Worm (Caenorhabditis elegans): Measurements from ENCODE around the gene ugt-36.

Gene ugt-36

DNA sequence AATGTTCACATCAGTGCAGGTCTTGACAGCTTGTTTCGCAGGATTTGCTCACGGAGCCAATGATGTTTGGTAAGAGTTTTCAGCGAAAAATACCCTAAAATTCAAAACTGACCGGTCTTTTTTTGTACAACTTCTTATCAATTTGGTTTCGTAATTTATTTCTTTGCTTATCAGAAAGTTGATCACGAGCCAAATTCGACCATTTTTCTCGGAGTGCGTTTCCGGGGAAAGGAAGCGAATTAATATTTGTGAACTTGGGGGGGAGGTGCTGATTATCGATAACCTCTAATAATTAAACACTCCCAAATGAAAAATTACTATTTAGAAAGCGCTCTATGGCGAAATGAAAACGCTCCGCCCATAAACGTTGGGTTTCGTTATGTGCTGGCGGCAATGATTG lies 19.8 kb downstream of the ugt-36 start:
- TF ChIP-seq elt-2 (tag; optimal IDR thresholded peaks at IDR 0.05) (peak; percentile 88), jun-1 (tag; optimal IDR thresholded peaks at IDR 0.05) (peak; percentile 43), nhr-237 (tag; optimal IDR thresholded peaks at IDR 0.05) (no peak)

DNA sequence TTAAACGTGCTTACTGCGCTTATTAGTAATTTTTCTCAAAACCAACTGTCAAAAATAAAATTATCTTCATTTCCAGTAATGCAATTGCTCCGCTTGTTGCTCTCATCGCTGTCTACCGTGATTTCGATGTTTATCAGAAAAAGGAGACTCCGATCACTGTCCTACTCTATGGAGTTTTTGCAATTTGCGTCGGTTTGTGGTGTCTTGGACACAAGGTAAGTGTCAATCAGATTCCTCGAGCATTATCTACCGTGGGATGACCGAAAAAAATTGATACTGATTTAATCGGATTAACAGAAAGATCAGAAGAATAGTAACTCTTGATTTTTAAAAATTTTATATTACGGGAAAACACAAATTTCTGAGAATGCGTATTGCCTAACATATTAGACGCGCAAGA lies 20.5 kb downstream of the ugt-36 start:
- no peak for TF ChIP-seq tbx-2 (tag; optimal IDR thresholded peaks at IDR 0.05)
- TF ChIP-seq rnt-1 (tag; optimal IDR thresholded peaks at IDR 0.05) = no peak
- no peak for TF ChIP-seq dsc-1 (tag; optimal IDR thresholded peaks at IDR 0.05)
- TF ChIP-seq efl-1 (optimal IDR thresholded peaks at IDR 0.05) = no peak
- no peak for TF ChIP-seq efl-1 (GFP tag; optimal IDR thresholded peaks at IDR 0.05 in 1 of 2)
- TF ChIP-seq egl-27 (tag; optimal IDR thresholded peaks at IDR 0.05) = no peak
- TF ChIP-seq zip-4 (GFP tag; optimal IDR thresholded peaks at IDR 0.05) = no peak

DNA sequence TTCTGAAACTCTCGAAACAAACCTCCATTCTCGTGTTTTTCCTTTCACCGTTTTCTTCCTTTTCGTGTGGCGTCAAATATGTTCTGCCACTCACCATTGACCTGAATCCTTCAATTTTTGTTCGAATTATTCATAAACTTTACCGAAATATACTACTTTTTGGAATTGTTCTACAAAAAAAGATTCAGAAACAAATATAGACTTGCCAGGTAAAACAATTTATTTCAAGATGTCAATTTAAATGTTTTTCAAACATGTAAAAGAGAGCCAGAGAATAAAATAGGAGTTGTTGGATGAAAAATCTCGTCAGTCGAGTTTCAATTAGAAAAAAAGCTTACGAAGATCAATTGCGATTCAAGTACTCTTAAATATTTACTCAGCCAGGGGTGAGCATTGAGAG lies 26.8 kb downstream of the ugt-36 start, which contains the start of gene F09G2.8:
F09G2.8 (minus strand) TSS at position 101 of the 400 bp plus-strand sequence.
- TF ChIP-seq lin-39 (tag; optimal IDR thresholded peaks at IDR 0.05) = no peak
- TF ChIP-seq ztf-4 (tag; optimal IDR thresholded peaks at IDR 0.05) = no peak
- no peak for TF ChIP-seq aly-2 (tag; optimal IDR thresholded peaks at IDR 0.05)
- TF ChIP-seq mab-9 (GFP tag; IDR thresholded peaks at IDR 0.05) = no peak
- no peak for TF ChIP-seq zip-4 (GFP tag; optimal IDR thresholded peaks at IDR 0.05)
- no peak for TF ChIP-seq nhr-85 (tag)
- TF ChIP-seq elt-2 (tag; optimal IDR thresholded peaks at IDR 0.05) = no peak
- TF ChIP-seq ces-1 (GFP tag; optimal IDR thresholded peaks at IDR 0.05) = no peak
- TF ChIP-seq mep-1 (tag; optimal IDR thresholded peaks at IDR 0.05) = no peak
- TF ChIP-seq dsc-1 (tag; optimal IDR thresholded peaks at IDR 0.05) = no peak
- no peak for TF ChIP-seq nhr-77 (tag; optimal IDR thresholded peaks at IDR 0.05)
- no peak for TF ChIP-seq lin-15B (tag; optimal IDR thresholded peaks at IDR 0.05)
- TF ChIP-seq C34B4.2 (tag; optimal IDR thresholded peaks at IDR 0.05) = no peak
- no peak for TF ChIP-seq lin-35 (GFP tag; optimal IDR thresholded peaks at IDR 0.05)
- no peak for TF ChIP-seq lin-14 (GFP tag; optimal IDR thresholded peaks at IDR 0.05)
- TF ChIP-seq efl-3 (GFP tag; optimal IDR thresholded peaks at IDR 0.05) = no peak

DNA sequence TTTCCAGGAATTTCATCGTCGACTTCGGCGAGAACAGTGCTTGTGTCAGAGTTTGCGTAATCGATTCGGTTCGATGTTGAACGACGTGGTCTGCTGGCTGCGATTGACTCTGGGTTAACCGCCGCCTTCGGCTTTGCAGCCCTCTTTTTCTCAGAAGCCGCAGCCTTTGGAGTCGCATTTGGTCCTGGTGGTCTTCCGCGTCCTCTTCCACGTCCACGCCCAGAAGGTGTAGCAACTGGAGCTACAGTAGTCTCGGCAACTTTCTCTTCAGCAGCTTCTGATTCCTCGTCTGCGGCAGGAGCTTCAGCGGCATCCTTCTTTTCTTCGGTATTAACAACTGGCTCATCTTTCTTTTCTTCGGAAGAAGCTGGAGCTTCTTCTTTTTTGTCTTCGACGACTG lies 28.0 kb downstream of the ugt-36 start:
- no peak for TF ChIP-seq nhr-77 (tag; optimal IDR thresholded peaks at IDR 0.05)
- no peak for TF ChIP-seq swsn-7 (tag; optimal IDR thresholded peaks at IDR 0.05)
- no peak for TF ChIP-seq jun-1 (tag; optimal IDR thresholded peaks at IDR 0.05)

DNA sequence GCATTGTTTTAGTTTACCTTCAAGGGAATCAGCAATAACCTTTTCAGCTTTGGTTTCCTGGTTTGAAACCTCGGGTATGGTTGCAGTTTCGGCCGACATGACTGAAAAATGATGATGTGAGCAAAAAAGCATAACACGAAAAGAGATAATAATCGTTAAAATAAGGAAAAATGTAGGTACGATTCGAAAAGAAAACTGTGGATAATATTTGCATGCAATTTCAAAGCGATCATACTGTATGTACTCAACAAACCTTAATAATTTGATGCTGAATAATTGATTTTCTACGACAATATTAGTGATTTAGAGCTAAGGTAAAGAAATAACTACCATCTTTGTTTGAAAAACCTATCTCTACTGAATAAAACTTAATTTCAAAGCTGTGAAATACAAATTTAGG lies 29.2 kb downstream of the ugt-36 start, which contains the start of gene attf-2:
attf-2 (minus strand) TSS at position 101 of the 400 bp plus-strand sequence.
- TF ChIP-seq egl-27 (tag; optimal IDR thresholded peaks at IDR 0.05) (no peak), nhr-28 (tag; optimal IDR thresholded peaks at IDR 0.05) (no peak)

DNA sequence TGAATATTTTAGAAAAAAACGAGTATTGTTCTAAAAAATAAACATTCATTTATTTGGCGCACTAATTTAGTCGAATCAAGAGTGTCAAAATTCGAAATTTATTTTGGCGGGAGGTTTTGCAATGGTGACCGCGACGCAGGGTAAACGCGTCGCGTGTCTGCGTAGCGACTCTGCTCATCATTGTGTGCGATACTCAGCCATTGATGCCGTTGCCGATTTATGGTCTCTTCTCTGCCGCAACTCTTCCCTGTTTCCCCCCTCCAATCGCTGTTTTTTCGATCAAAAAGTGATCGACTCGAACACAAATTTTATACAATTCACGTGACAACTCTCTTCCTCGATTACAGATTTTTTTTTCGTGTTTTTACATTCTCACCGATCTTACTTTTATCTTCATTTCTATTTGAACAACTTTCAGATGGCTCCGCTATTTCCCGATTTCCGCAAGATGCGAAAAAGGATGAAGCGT lies 29.7 kb downstream of the ugt-36 start, which contains the start of gene F09G2.2:
F09G2.2 (plus strand) TSS at position 419 of the 469 bp plus-strand sequence.
- peak; percentile 52 for TF ChIP-seq hpl-2 (GFP tag; optimal IDR thresholded peaks at IDR 0.05)
- peak; percentile 92 for TF ChIP-seq nhr-90 (tag; optimal IDR thresholded peaks at IDR 0.05; ENCODE audit: poor library complexity)
- TF ChIP-seq lin-39 (tag; optimal IDR thresholded peaks at IDR 0.05) = peak; percentile 43
- peak; percentile 94 for TF ChIP-seq xbp-1 (tag; optimal IDR thresholded peaks at IDR 0.05)
- TF ChIP-seq mdl-1 (tag; optimal IDR thresholded peaks at IDR 0.05) = peak in 1 of 2 experiments; percentile 90
- no peak for TF ChIP-seq Y116A8C.19 (tag; optimal IDR thresholded peaks at IDR 0.05; ENCODE audit: borderline replicate concordance)
- peak; percentile 72 for TF ChIP-seq ceh-8 (GFP tag; optimal IDR thresholded peaks at IDR 0.05)
- TF ChIP-seq lin-14 (GFP tag; optimal IDR thresholded peaks at IDR 0.05) = peak; percentile 91
- TF ChIP-seq nhr-11 (tag; optimal IDR thresholded peaks at IDR 0.05) = peak; percentile 10
- TF ChIP-seq lin-13 (GFP tag; optimal IDR thresholded peaks at IDR 0.05) = peak; percentile 90
- peak; percentile 90 for TF ChIP-seq fkh-8 (tag; optimal IDR thresholded peaks at IDR 0.05)
- TF ChIP-seq snu-23 (GFP tag; optimal IDR thresholded peaks at IDR 0.05) = peak; percentile 96
- TF ChIP-seq nhr-237 (tag; optimal IDR thresholded peaks at IDR 0.05) = peak; percentile 79
- no peak for TF ChIP-seq nhr-28 (tag; optimal IDR thresholded peaks at IDR 0.05)
- no peak for TF ChIP-seq hlh-17 (GFP tag; optimal IDR thresholded peaks at IDR 0.05; ENCODE audit: borderline replicate concordance)
- TF ChIP-seq pag-3 (tag; optimal IDR thresholded peaks at IDR 0.05; ENCODE audit: borderline replicate concordance, insufficient read depth) = peak; percentile 44
- TF ChIP-seq zag-1 (tag; optimal IDR thresholded peaks at IDR 0.05) = no peak
- TF ChIP-seq swsn-7 (tag; optimal IDR thresholded peaks at IDR 0.05) = peak; percentile 93
- TF ChIP-seq alr-1 (tag; optimal IDR thresholded peaks at IDR 0.05; ENCODE audit: borderline replicate concordance) = no peak
- peak; percentile 34 for TF ChIP-seq vab-15 (tag; optimal IDR thresholded peaks at IDR 0.05)
- TF ChIP-seq nhr-77 (tag; optimal IDR thresholded peaks at IDR 0.05) = peak; percentile 86
- TF ChIP-seq aha-1 (tag; optimal IDR thresholded peaks at IDR 0.05) = no peak
- peak; percentile 95 for TF ChIP-seq nhr-71 (tag; optimal IDR thresholded peaks at IDR 0.05)
- peak; percentile 89 for TF ChIP-seq jun-1 (tag; optimal IDR thresholded peaks at IDR 0.05)
